Fruit fly (Drosophila melanogaster): ENCODE data around the gene Regnase-1.

- TF ChIP-seq psq (optimal IDR thresholded peaks at IDR 0.05) (no peak), CG8478 (optimal IDR thresholded peaks at IDR 0.05) (no peak), Dll (optimal IDR thresholded peaks at IDR 0.05) (no peak), usp (GFP tag; optimal IDR thresholded peaks at IDR 0.05) (no peak), pan (optimal IDR thresholded peaks at IDR 0.05) (no peak), EcR (GFP tag; optimal IDR thresholded peaks at IDR 0.05) (no peak)
Observed at dm6 chr3R:20010942-20011341, 24.9 kb downstream of the Regnase-1 start.
